Worm (Caenorhabditis elegans) whole organism, early embryonic: ENCODE data around the gene H20J04.4.

ENCODE experiments used
- B0310.2 ChIP-seq: sonication (generic microtip); optimal IDR thresholded peaks from 2 replicates; lab custom pipeline; 2016; ENCODE audit warnings: mild to moderate bottlenecking, missing genetic modification characterization, missing compliant biosample characterization
- F13C5.2 ChIP-seq: sonication (generic microtip); optimal IDR thresholded peaks from 2 replicates; lab custom pipeline; 2017; ENCODE audit warnings: mild to moderate bottlenecking, missing genetic modification characterization, inconsistent platforms, missing compliant biosample characterization
- aly-1 ChIP-seq: sonication (generic microtip); optimal IDR thresholded peaks from 2 replicates; lab custom pipeline; 2016; ENCODE audit warnings: missing genetic modification characterization, missing compliant biosample characterization
- ama-1 ChIP-seq: fragments of 150-350 bp; optimal IDR thresholded peaks from 2 replicates; lab custom pipeline; 2014
- ceh-13 ChIP-seq: fragments of 200-800 bp; sonication (Bioruptor generic); optimal IDR thresholded peaks from 2 replicates; lab custom pipeline; 2018; ENCODE audit warnings: mild to moderate bottlenecking, missing genetic modification characterization, missing compliant biosample characterization
- ceh-36 ChIP-seq: sonication (generic microtip); optimal IDR thresholded peaks from 2 replicates; lab custom pipeline; 2016; ENCODE audit warnings: missing genetic modification characterization, inconsistent platforms, missing compliant biosample characterization
- ets-7 ChIP-seq: sonication (generic microtip); optimal IDR thresholded peaks from 2 replicates; lab custom pipeline; 2016; ENCODE audit warnings: missing genotype, missing genetic modification characterization, missing compliant biosample characterization
- flt-1 ChIP-seq: fragments of 200-800 bp; sonication (Bioruptor generic); IDR thresholded peaks from 2 replicates; pipeline ENCODE4 v1.3.6; 2022; ENCODE audit warnings: missing genetic modification characterization, missing compliant biosample characterization
- hmbx-1 ChIP-seq: sonication (generic microtip); optimal IDR thresholded peaks from 2 replicates; lab custom pipeline; 2016; ENCODE audit warnings: mild to moderate bottlenecking, missing genetic modification characterization, missing compliant biosample characterization
- hnd-1 ChIP-seq: sonication (generic microtip); optimal IDR thresholded peaks from 2 replicates; lab custom pipeline; 2016; ENCODE audit warnings: missing genetic modification characterization, missing compliant biosample characterization
- pes-1 ChIP-seq: fragments of 200-800 bp; sonication (Bioruptor generic); IDR thresholded peaks from 2 replicates; pipeline ENCODE4 v1.3.6; 2022; ENCODE audit warnings: missing genetic modification reagents, missing genetic modification characterization, missing compliant biosample characterization
- sea-1 ChIP-seq: fragments of 200-800 bp; sonication (Bioruptor generic); conservative IDR thresholded peaks from 2 replicates; pipeline ENCODE4 v1.3.6; 2022; ENCODE audit warnings: missing genetic modification characterization, missing compliant biosample characterization
- tbx-37 ChIP-seq: fragments of 200-800 bp; sonication (Bioruptor generic); conservative IDR thresholded peaks from 2 replicates; pipeline ENCODE4 v1.3.6; 2022; ENCODE audit warnings: missing genetic modification reagents, missing genetic modification characterization, missing compliant biosample characterization

- no peak for TF ChIP-seq tbx-37
- TF ChIP-seq pes-1 (GFP tag; lab: Robert Waterston, UW): no peak
- no peak for TF ChIP-seq ceh-13 (GFP tag; lab: Kevin White, UChicago)
- TF ChIP-seq hnd-1 (tag; lab: Kevin White, UChicago): no peak
- TF ChIP-seq flt-1 (GFP tag; lab: Robert Waterston, UW): no peak
- TF ChIP-seq ceh-36: no peak
- TF ChIP-seq ets-7: no peak
- TF ChIP-seq ama-1: no peak
- TF ChIP-seq aly-1: no peak
- TF ChIP-seq hmbx-1 (tag; lab: Kevin White, UChicago): no peak
- TF ChIP-seq B0310.2 (tag; lab: Kevin White, UChicago): no peak
- no peak for TF ChIP-seq F13C5.2 (tag; lab: Kevin White, UChicago)
- no peak for TF ChIP-seq sea-1 (GFP tag; lab: Robert Waterston, UW)
Measured at ce11 chrII:4288111-4288510, 40.7 kb upstream of the H20J04.4 start, which contains the start of gene C01F1.6.
